Worm (Caenorhabditis elegans): Measurements from ENCODE around the gene F21C10.19.

DNA sequence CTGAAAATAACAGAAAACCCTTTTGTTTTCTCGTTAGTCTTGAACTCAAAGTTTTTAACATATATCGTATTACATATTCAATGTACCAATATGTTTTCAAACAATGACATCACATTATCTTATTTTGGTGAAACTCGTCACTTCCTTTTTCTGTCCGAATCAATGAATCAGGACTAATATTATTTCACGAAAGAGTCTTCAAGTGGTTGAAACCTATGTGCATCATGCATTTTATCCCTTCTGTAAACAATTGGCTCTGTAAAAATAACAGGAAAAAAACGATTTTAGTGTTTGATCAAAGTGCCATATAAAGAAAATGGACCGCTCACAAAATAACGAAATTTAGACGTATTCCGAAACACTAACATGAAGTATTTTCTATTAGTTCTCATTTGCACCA lies 22.6 kb upstream of the F21C10.19 start, which contains the start of gene F21C10.18:
- no peak for TF ChIP-seq flt-1 (GFP tag; IDR thresholded peaks at IDR 0.05)
- no peak for TF ChIP-seq med-1 (GFP tag; optimal IDR thresholded peaks at IDR 0.05; ENCODE audit: insufficient read depth)
- TF ChIP-seq ztf-29 (GFP tag; IDR thresholded peaks at IDR 0.05) = no peak
- no peak for TF ChIP-seq klf-2 (GFP tag; conservative IDR thresholded peaks at IDR 0.05)
- no peak for TF ChIP-seq T22C8.4 (GFP tag; IDR thresholded peaks at IDR 0.05)
- TF ChIP-seq ref-1 (GFP tag; conservative IDR thresholded peaks at IDR 0.05) = no peak
- TF ChIP-seq ztf-23 (GFP tag; IDR thresholded peaks at IDR 0.05) = no peak
- no peak for TF ChIP-seq cog-1 (tag; optimal IDR thresholded peaks at IDR 0.05)

Data from whole organism, midembryonic.